Worm (Caenorhabditis elegans): ENCODE results near the gene B0554.1.

B0554.1 gene

ce11 chrV:417656-418353 lies 20.4 kb upstream of the B0554.1 start, which contains the start of gene irg-8:
TSS of gene irg-8 (minus strand) at chrV:417706.
- TF ChIP-seq efl-1 (optimal IDR thresholded peaks at IDR 0.05): no peak
- no peak for TF ChIP-seq efl-1 (GFP tag; optimal IDR thresholded peaks at IDR 0.05 in 1 of 2)
- peak; percentile 44 for TF ChIP-seq elt-2 (tag; optimal IDR thresholded peaks at IDR 0.05)
- no peak for TF ChIP-seq pag-3 (tag; optimal IDR thresholded peaks at IDR 0.05; ENCODE audit: borderline replicate concordance, insufficient read depth)
- no peak for TF ChIP-seq lin-13 (GFP tag; optimal IDR thresholded peaks at IDR 0.05)
- TF ChIP-seq nhr-90 (tag; optimal IDR thresholded peaks at IDR 0.05; ENCODE audit: poor library complexity): no peak

ce11 chrV:418432-418831 lies 19.8 kb upstream of the B0554.1 start, which contains the start of gene Y39D8A.1:
TSS of gene Y39D8A.1 (plus strand) at chrV:418732.
- TF ChIP-seq hlh-4 (tag; optimal IDR thresholded peaks at IDR 0.05) (no peak), efl-1 (optimal IDR thresholded peaks at IDR 0.05) (no peak), efl-1 (GFP tag; optimal IDR thresholded peaks at IDR 0.05 in 1 of 2) (peak in 1 of 2 experiments; percentile 32), ceh-88 (GFP tag; IDR thresholded peaks at IDR 0.05) (no peak), xbp-1 (tag; optimal IDR thresholded peaks at IDR 0.05) (no peak)

- TF ChIP-seq alr-1 (tag; optimal IDR thresholded peaks at IDR 0.05; ENCODE audit: borderline replicate concordance) (no peak), snu-23 (GFP tag; optimal IDR thresholded peaks at IDR 0.05) (no peak), tbx-2 (tag; optimal IDR thresholded peaks at IDR 0.05) (no peak)
Measured at ce11 chrV:422133-422532, 16.1 kb upstream of the B0554.1 start, which contains the start of gene dod-20. TSS of gene dod-20 (plus strand) at chrV:422433.

- TF ChIP-seq mef-2 (tag; optimal IDR thresholded peaks at IDR 0.05) (no peak), pqm-1 (tag; optimal IDR thresholded peaks at IDR 0.05) (no peak), elt-3 (tag; optimal IDR thresholded peaks at IDR 0.05) (no peak), nhr-76 (tag; optimal IDR thresholded peaks at IDR 0.05) (no peak), nhr-237 (tag; optimal IDR thresholded peaks at IDR 0.05) (no peak), fkh-8 (tag; optimal IDR thresholded peaks at IDR 0.05) (no peak), ceh-8 (GFP tag; optimal IDR thresholded peaks at IDR 0.05) (no peak), dpl-1 (GFP tag; optimal IDR thresholded peaks at IDR 0.05) (no peak)
Measured at ce11 chrV:424140-424539, 14.1 kb upstream of the B0554.1 start, which contains the start of gene B0554.5. TSS of gene B0554.5 (plus strand) at chrV:424440.

ce11 chrV:428844-429243 lies 9.3 kb upstream of the B0554.1 start, which contains the start of gene B0554.4:
TSS of gene B0554.4 (plus strand) at chrV:429144.
- no peak for TF ChIP-seq sptf-1 (tag; optimal IDR thresholded peaks at IDR 0.05)
- no peak for TF ChIP-seq snu-23 (GFP tag; optimal IDR thresholded peaks at IDR 0.05)
- TF ChIP-seq tbx-2 (tag; optimal IDR thresholded peaks at IDR 0.05): no peak
- TF ChIP-seq snpc-4 (tag; optimal IDR thresholded peaks at IDR 0.05): no peak
- TF ChIP-seq egl-27 (tag; optimal IDR thresholded peaks at IDR 0.05): no peak
- TF ChIP-seq ceh-88 (GFP tag; IDR thresholded peaks at IDR 0.05): no peak
- no peak for TF ChIP-seq unc-30 (tag; optimal IDR thresholded peaks at IDR 0.05)
- TF ChIP-seq fos-1 (tag; optimal IDR thresholded peaks at IDR 0.05): no peak
- no peak for TF ChIP-seq tlp-1 (tag; optimal IDR thresholded peaks at IDR 0.05)
- no peak for TF ChIP-seq zip-4 (GFP tag; optimal IDR thresholded peaks at IDR 0.05)
- no peak for TF ChIP-seq Y116A8C.19 (tag; optimal IDR thresholded peaks at IDR 0.05; ENCODE audit: borderline replicate concordance)
- no peak for TF ChIP-seq fkh-10 (GFP tag; optimal IDR thresholded peaks at IDR 0.05)
- TF ChIP-seq skn-1 (tag; optimal IDR thresholded peaks at IDR 0.05): no peak
- no peak for TF ChIP-seq ama-1 (optimal IDR thresholded peaks at IDR 0.05)
- no peak for TF ChIP-seq lin-14 (GFP tag; optimal IDR thresholded peaks at IDR 0.05)
- TF ChIP-seq swsn-7 (tag; optimal IDR thresholded peaks at IDR 0.05): no peak
- TF ChIP-seq dsc-1 (tag; optimal IDR thresholded peaks at IDR 0.05): no peak
- TF ChIP-seq egl-13 (tag; optimal IDR thresholded peaks at IDR 0.05): no peak
- no peak for TF ChIP-seq nhr-20 (tag; optimal IDR thresholded peaks at IDR 0.05)
